Fruit fly (Drosophila melanogaster): ENCODE results near the gene Mayo.

Gene Mayo

dm6 chr3R:31119854-31120423, 10.9 kb upstream of the Mayo start:
- TF ChIP-seq Eip93F (GFP tag; optimal IDR thresholded peaks at IDR 0.05): no peak
- no peak for TF ChIP-seq svp (GFP tag)
- no peak for TF ChIP-seq dsx (GFP tag; optimal IDR thresholded peaks at IDR 0.05; ENCODE audit: poor library complexity, severe bottlenecking)
- TF ChIP-seq Sox102F (GFP tag; optimal IDR thresholded peaks at IDR 0.05): no peak
- TF ChIP-seq CG6854 (GFP tag; optimal IDR thresholded peaks at IDR 0.05): no peak
- TF ChIP-seq acj6 (GFP tag; optimal IDR thresholded peaks at IDR 0.05): no peak
- no peak for TF ChIP-seq esn (GFP tag; optimal IDR thresholded peaks at IDR 0.05)
- TF ChIP-seq fd59A (GFP tag; optimal IDR thresholded peaks at IDR 0.05): no peak
- TF ChIP-seq CG16779 (tag; optimal IDR thresholded peaks at IDR 0.05): no peak
- no peak for TF ChIP-seq ss (GFP tag; optimal IDR thresholded peaks at IDR 0.05)
- no peak for TF ChIP-seq CG6276 (GFP tag; optimal IDR thresholded peaks at IDR 0.05)
- no peak for TF ChIP-seq Hr38 (GFP tag; optimal IDR thresholded peaks at IDR 0.05)
- no peak for TF ChIP-seq CG9139 (GFP tag; optimal IDR thresholded peaks at IDR 0.05)
- TF ChIP-seq Smox (GFP tag; optimal IDR thresholded peaks at IDR 0.05): no peak
- no peak for TF ChIP-seq achi (GFP tag; optimal IDR thresholded peaks at IDR 0.05)
- TF ChIP-seq Sox14 (GFP tag; optimal IDR thresholded peaks at IDR 0.05): no peak
- TF ChIP-seq CG15336 (GFP tag; IDR thresholded peaks at IDR 0.05): no peak
- no peak for TF ChIP-seq cyc (GFP tag; optimal IDR thresholded peaks at IDR 0.05)

DNA sequence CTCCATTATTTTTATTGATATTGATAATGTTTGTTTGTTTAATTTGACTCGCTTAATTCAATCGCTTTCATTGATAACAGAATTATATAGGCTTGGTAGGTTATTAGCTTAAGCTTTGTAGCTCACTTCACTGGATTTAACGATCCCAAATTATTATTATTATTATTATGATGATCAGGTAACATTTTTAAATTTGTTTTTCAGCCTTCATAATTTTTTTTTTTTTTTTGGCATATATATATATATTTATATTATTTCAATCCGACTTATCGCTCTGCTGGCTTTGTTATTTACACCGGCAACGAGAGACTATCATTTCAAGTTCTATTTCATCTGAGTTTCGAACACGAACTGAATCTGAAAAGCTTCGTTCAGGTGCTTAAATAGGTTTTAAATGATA, 7.9 kb downstream of the Mayo start, which contains the start of gene CG15553:
Gene CG15553, minus strand, starts transcription at position 101 of the 400 bp plus-strand sequence.
- no peak for TF ChIP-seq CG4318 (GFP tag; optimal IDR thresholded peaks at IDR 0.05)
- no peak for TF ChIP-seq Ets21C (GFP tag; optimal IDR thresholded peaks at IDR 0.05)
- no peak for TF ChIP-seq Eip93F (GFP tag; optimal IDR thresholded peaks at IDR 0.05)
- TF ChIP-seq cyc (GFP tag; optimal IDR thresholded peaks at IDR 0.05): no peak
- TF ChIP-seq fkh (GFP tag; optimal IDR thresholded peaks at IDR 0.05): no peak
- no peak for TF ChIP-seq CG1621 (tag; optimal IDR thresholded peaks at IDR 0.05)
- TF ChIP-seq CG8319 (GFP tag; optimal IDR thresholded peaks at IDR 0.05): no peak
- no peak for TF ChIP-seq topi (GFP tag; optimal IDR thresholded peaks at IDR 0.05)
- no peak for TF ChIP-seq Met (GFP tag; optimal IDR thresholded peaks at IDR 0.05)
- no peak for TF ChIP-seq CG34406 (GFP tag; optimal IDR thresholded peaks at IDR 0.05)
- no peak for TF ChIP-seq CG6792 (GFP tag; optimal IDR thresholded peaks at IDR 0.05)
- TF ChIP-seq CG8119 (GFP tag; IDR thresholded peaks at IDR 0.05): no peak
- no peak for TF ChIP-seq CG6808 (GFP tag; optimal IDR thresholded peaks at IDR 0.05)

DNA sequence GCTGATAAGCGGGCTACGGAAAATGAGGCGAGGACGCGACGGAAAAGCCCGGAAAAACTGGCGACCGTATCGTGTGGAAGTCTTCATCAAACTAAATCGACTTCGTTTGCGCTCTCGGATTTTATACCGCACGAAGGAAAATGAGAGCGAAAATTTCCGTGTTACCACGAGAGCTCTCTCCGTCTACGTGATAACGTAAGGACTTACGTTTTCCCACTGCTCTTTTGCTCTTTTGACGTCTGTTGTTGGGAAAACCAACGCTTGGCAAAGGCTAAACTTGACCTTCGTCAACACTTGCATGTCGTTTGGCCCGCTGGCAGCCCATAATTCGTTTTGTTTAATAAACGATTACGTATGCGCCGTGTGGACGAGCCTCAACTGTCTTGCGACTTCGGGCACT, 11.8 kb downstream of the Mayo start, which contains the start of gene CG11317:
Gene CG11317, minus strand, starts transcription at position 101 of the 400 bp plus-strand sequence.
- TF ChIP-seq eg (GFP tag; IDR thresholded peaks at IDR 0.05) (no peak), salr (GFP tag; optimal IDR thresholded peaks at IDR 0.05) (no peak), Met (GFP tag; optimal IDR thresholded peaks at IDR 0.05) (no peak), CG31627 (GFP tag; optimal IDR thresholded peaks at IDR 0.05) (no peak), lz (GFP tag; optimal IDR thresholded peaks at IDR 0.05) (no peak), esn (GFP tag; optimal IDR thresholded peaks at IDR 0.05) (no peak), CG11294 (GFP tag; IDR thresholded peaks at IDR 0.05) (no peak), ss (GFP tag; optimal IDR thresholded peaks at IDR 0.05) (no peak), OdsH (GFP tag; optimal IDR thresholded peaks at IDR 0.05) (no peak), Hr39 (GFP tag; optimal IDR thresholded peaks at IDR 0.05) (no peak), CG3032 (tag; optimal IDR thresholded peaks at IDR 0.05) (no peak), Eip75B (GFP tag; optimal IDR thresholded peaks at IDR 0.05) (no peak), CG7368 (GFP tag; optimal IDR thresholded peaks at IDR 0.05) (no peak)

All from whole organism, prepupa.